Fruit fly (Drosophila melanogaster) whole organism, embryonic: ENCODE results near the gene CG15212.

Experiments
- BEAF-32 ChIP-seq: fragments of 200-800 bp; sonication (Bioruptor generic); optimal IDR thresholded peaks from 3 replicates; lab custom pipeline; 2017; ENCODE audit warnings: missing biosample characterization, missing genetic modification characterization, mild to moderate bottlenecking, moderate library complexity, missing genetic modification reagents
- CG12155 ChIP-seq: fragments of 200-800 bp; sonication (Bioruptor generic); optimal IDR thresholded peaks from 3 replicates; lab custom pipeline; 2016; ENCODE audit warnings: missing biosample characterization, missing genetic modification characterization
- fd3F ChIP-seq: fragments of 200-800 bp; sonication (Bioruptor generic); optimal IDR thresholded peaks from 2 replicates; lab custom pipeline; 2018; ENCODE audit warnings: missing biosample characterization, mild to moderate bottlenecking, missing genetic modification characterization, moderate library complexity
- fru ChIP-seq: fragments of >200 bp; optimal IDR thresholded peaks from 2 replicates; lab custom pipeline; 2017
- gcm2 ChIP-seq: fragments of 200-800 bp; sonication (Bioruptor generic); optimal IDR thresholded peaks from 2 replicates; lab custom pipeline; 2016; ENCODE audit warnings: missing biosample characterization, missing genetic modification characterization
- p53 ChIP-seq: fragments of 200-800 bp; sonication (Bioruptor generic); optimal IDR thresholded peaks from 2 replicates; lab custom pipeline; 2016; ENCODE audit warnings: missing biosample characterization, missing genetic modification characterization
- run ChIP-seq: fragments of 200-800 bp; sonication (Bioruptor generic); optimal IDR thresholded peaks from 3 replicates; lab custom pipeline; 2018; ENCODE audit warnings: missing biosample characterization, mild to moderate bottlenecking, missing genetic modification characterization
- wor ChIP-seq: fragments of 200-800 bp; sonication (Bioruptor generic); IDR thresholded peaks from 2 replicates; pipeline ENCODE4 v1.3.6; 2022; ENCODE audit warnings: missing biosample characterization, missing genetic modification characterization

DNA sequence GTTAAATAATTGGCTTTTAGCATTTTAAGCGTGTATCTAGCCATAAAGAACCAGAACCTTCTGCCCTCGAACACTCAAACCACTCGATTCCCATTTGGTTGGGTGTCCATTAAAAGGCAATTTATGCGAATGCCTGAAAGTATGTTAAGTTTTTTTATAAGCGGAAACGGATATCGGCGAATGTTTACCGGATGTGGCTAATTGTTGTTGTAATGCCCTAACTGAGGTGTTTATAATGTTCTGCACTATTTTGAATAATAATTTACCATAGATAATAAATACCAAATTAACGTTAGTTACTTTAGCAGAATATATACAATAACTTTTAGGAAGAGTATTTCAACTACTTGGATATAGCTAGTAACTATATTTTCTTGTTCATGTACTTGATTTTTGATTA is 34.7 kb upstream of the CG15212 start:
- TF ChIP-seq run (tag; lab: Kevin White, UChicago) = no peak
- TF ChIP-seq gcm2 (GFP tag; lab: Kevin White, UChicago) = no peak
- no peak for TF ChIP-seq wor (GFP tag; lab: Robert Waterston, UW)
- TF ChIP-seq fd3F (GFP tag; lab: Kevin White, UChicago) = no peak
- no peak for TF ChIP-seq BEAF-32 (GFP tag; lab: Kevin White, UChicago)
- TF ChIP-seq CG12155 = no peak
- TF ChIP-seq fru (lab: Kevin White, UChicago) = no peak
- TF ChIP-seq p53 (GFP tag; lab: Kevin White, UChicago) = no peak
